Worm (Caenorhabditis elegans): ENCODE results near the gene nduv-3.

Gene nduv-3

ce11 chrIV:2678152-2678551 lies 37.0 kb downstream of the nduv-3 start:
- TF ChIP-seq php-3 (GFP tag; IDR thresholded peaks at IDR 0.05) (no peak), spr-3 (GFP tag; optimal IDR thresholded peaks at IDR 0.05) (no peak), duxl-1 (tag; optimal IDR thresholded peaks at IDR 0.05; ENCODE audit: poor library complexity) (no peak), tra-1 (GFP tag; IDR thresholded peaks at IDR 0.05) (no peak), nhr-111 (GFP tag; optimal IDR thresholded peaks at IDR 0.05) (no peak), nhr-77 (tag; optimal IDR thresholded peaks at IDR 0.05) (no peak), nhr-42 (GFP tag; IDR thresholded peaks at IDR 0.05) (no peak), lim-7 (GFP tag; IDR thresholded peaks at IDR 0.05) (no peak), dpl-1 (GFP tag; optimal IDR thresholded peaks at IDR 0.05) (no peak), aly-2 (tag; optimal IDR thresholded peaks at IDR 0.05) (no peak), Y5F2A.4 (GFP tag; optimal IDR thresholded peaks at IDR 0.05) (no peak), spr-1 (tag; optimal IDR thresholded peaks at IDR 0.05) (no peak), mep-1 (tag; optimal IDR thresholded peaks at IDR 0.05) (no peak), lsy-2 (tag; optimal IDR thresholded peaks at IDR 0.05) (no peak), F37D6.2 (tag; optimal IDR thresholded peaks at IDR 0.05) (no peak), snpc-4 (tag; optimal IDR thresholded peaks at IDR 0.05) (no peak)

ce11 chrIV:2680281-2680680 lies 39.2 kb downstream of the nduv-3 start:
- TF ChIP-seq saeg-2 (GFP tag; IDR thresholded peaks at IDR 0.05) (no peak), ceh-28 (tag; optimal IDR thresholded peaks at IDR 0.05) (peak; percentile 94), mdt-29 (GFP tag; IDR thresholded peaks at IDR 0.05) (no peak), aha-1 (tag) (peak; percentile 42)

- TF ChIP-seq lin-38 (GFP tag; IDR thresholded peaks at IDR 0.05) (no peak), set-16 (GFP tag; IDR thresholded peaks at IDR 0.05) (peak; percentile 97)
These were observed 47.7 kb downstream of the nduv-3 start, which contains the start of gene egrh-3 for ce11 chrIV:2688716-2689307. Gene egrh-3, minus strand, starts transcription at chrIV:2688766.

Data from whole organism, L4 larva.